Worm (Caenorhabditis elegans) whole organism, young adult: Measurements from ENCODE around the gene F20B6.4.

Experiments used
- ama-1 ChIP-seq, 3 experiments: fragments of 150-350 bp in 1 of 3; sonication (generic microtip) in 2 of 3; optimal IDR thresholded peaks; 2 replicates each; lab custom pipeline; 2014 to 2018; ENCODE audit warnings: missing biosample characterization in 2 of 3, missing genetic modification characterization in 2 of 3, missing genetic modification reagents in 2 of 3
- dpl-1 ChIP-seq: fragments of 150-350 bp; optimal IDR thresholded peaks from 2 replicates; lab custom pipeline; 2014; ENCODE audit warnings: missing biosample characterization, missing genetic modification reagents, missing genetic modification characterization
- ekl-4 ChIP-seq: fragments of 200-800 bp; sonication (Bioruptor generic); IDR thresholded peaks from 2 replicates; pipeline ENCODE4 v1.3.6; 2022; ENCODE audit warnings: missing genetic modification reagents, missing genetic modification characterization, missing compliant biosample characterization
- hmg-1.2 ChIP-seq: fragments of 200-800 bp; sonication (Bioruptor generic); IDR thresholded peaks from 2 replicates; pipeline ENCODE4 v1.3.6; 2022; ENCODE audit warnings: missing genetic modification reagents, missing genetic modification characterization, missing compliant biosample characterization
- madf-6 ChIP-seq: fragments of 200-800 bp; sonication (Bioruptor generic); IDR thresholded peaks from 2 replicates; pipeline ENCODE4 v1.3.6; 2022; ENCODE audit warnings: missing genetic modification reagents, missing genetic modification characterization, missing compliant biosample characterization
- mxl-1 ChIP-seq: sonication (generic microtip); optimal IDR thresholded peaks from 2 replicates; lab custom pipeline; 2016; ENCODE audit warnings: missing genetic modification characterization, missing compliant biosample characterization
- unc-130 ChIP-seq: sonication (generic microtip); optimal IDR thresholded peaks from 2 replicates; lab custom pipeline; 2016; ENCODE audit warnings: missing genetic modification reagents, missing genetic modification characterization, missing compliant biosample characterization
- unc-62 ChIP-seq: fragments of 150-350 bp; optimal IDR thresholded peaks from 2 replicates; lab custom pipeline; 2014; ENCODE audit warnings: missing biosample characterization, missing genetic modification reagents, missing genetic modification characterization
- ztf-18 ChIP-seq: sonication (generic microtip); optimal IDR thresholded peaks from 2 replicates; lab custom pipeline; 2016; ENCODE audit warnings: missing genotype, mild to moderate bottlenecking, missing genetic modification characterization, missing compliant biosample characterization

ce11 chrX:4196431-4196830, at the start of gene F20B6.4:
- no peak for TF ChIP-seq mxl-1
- no peak for TF ChIP-seq unc-62
- TF ChIP-seq hmg-1.2 (GFP tag; lab: Robert Waterston, UW), result no peak
- no peak for TF ChIP-seq madf-6 (GFP tag; lab: Robert Waterston, UW)
- no peak for TF ChIP-seq dpl-1 (GFP tag; lab: Kevin White, UChicago)
- no peak for TF ChIP-seq ama-1 (optimal IDR thresholded peaks at IDR 0.05; lab: Kevin White, UChicago)
- TF ChIP-seq ama-1 (GFP tag; optimal IDR thresholded peaks at IDR 0.05; lab: Kevin White, UChicago), result no peak
- TF ChIP-seq unc-130, result no peak
- TF ChIP-seq ekl-4, result no peak
- TF ChIP-seq ztf-18 (tag; lab: Kevin White, UChicago), result no peak
